Fruit fly (Drosophila melanogaster): ENCODE results near the gene Sec8.

- TF ChIP-seq HLH106 (tag; optimal IDR thresholded peaks at IDR 0.05) (no peak), br (GFP tag; optimal IDR thresholded peaks at IDR 0.05) (no peak), Vsx2 (GFP tag; optimal IDR thresholded peaks at IDR 0.05; ENCODE audit: partially characterized antibody) (no peak), Mio (GFP tag; optimal IDR thresholded peaks at IDR 0.05) (no peak)
These were observed 25.6 kb downstream of the Sec8 start, which contains the start of gene CG1239 for dm6 chr3R:5733181-5733580.
